Worm (Caenorhabditis elegans) whole organism, late embryonic: ENCODE measurements around the gene Y73F8A.15.

ENCODE experiments used
- C08G9.2 ChIP-seq: sonication (generic microtip); optimal IDR thresholded peaks from 2 replicates; lab custom pipeline; 2016; ENCODE audit warnings: mild to moderate bottlenecking, missing genetic modification characterization, moderate library complexity, missing compliant biosample characterization
- C38D4.7 ChIP-seq: fragments of 200-800 bp; sonication (Bioruptor generic); optimal IDR thresholded peaks from 2 replicates; lab custom pipeline; 2018; ENCODE audit warnings: mild to moderate bottlenecking, missing genetic modification characterization, moderate library complexity, missing compliant biosample characterization
- F13H6.1 ChIP-seq: sonication (generic microtip); optimal IDR thresholded peaks from 2 replicates; lab custom pipeline; 2016; ENCODE audit warnings: missing genetic modification characterization, missing compliant biosample characterization
- K02D7.2 ChIP-seq: sonication (generic microtip); optimal IDR thresholded peaks from 2 replicates; lab custom pipeline; 2017; ENCODE audit warnings: mild to moderate bottlenecking, missing genetic modification characterization, missing compliant biosample characterization
- K09A11.1 ChIP-seq: sonication (generic microtip); optimal IDR thresholded peaks from 2 replicates; lab custom pipeline; 2017; ENCODE audit warnings: antibody characterized with exemption, mild to moderate bottlenecking, missing genetic modification characterization, missing compliant biosample characterization; ENCODE audit not compliant: insufficient read depth
- T23F11.4 ChIP-seq: fragments of 200-800 bp; sonication (Bioruptor generic); optimal IDR thresholded peaks from 2 replicates; lab custom pipeline; 2018; ENCODE audit warnings: mild to moderate bottlenecking, missing genetic modification characterization, missing compliant biosample characterization
- ahr-1 ChIP-seq: sonication (generic microtip); optimal IDR thresholded peaks from 2 replicates; lab custom pipeline; 2016; ENCODE audit warnings: missing genetic modification characterization, missing compliant biosample characterization
- ceh-14 ChIP-seq: sonication (generic microtip); optimal IDR thresholded peaks from 2 replicates; lab custom pipeline; 2016; ENCODE audit warnings: missing genotype, missing genetic modification characterization, missing compliant biosample characterization
- ceh-19 ChIP-seq: fragments of 200-800 bp; sonication (Bioruptor generic); optimal IDR thresholded peaks from 2 replicates; lab custom pipeline; 2018; ENCODE audit warnings: mild to moderate bottlenecking, missing genetic modification characterization, missing compliant biosample characterization
- ceh-2 ChIP-seq: sonication (generic microtip); optimal IDR thresholded peaks from 2 replicates; lab custom pipeline; 2016; ENCODE audit warnings: missing genotype, missing genetic modification characterization, missing compliant biosample characterization
- ceh-22 ChIP-seq: sonication (generic microtip); optimal IDR thresholded peaks from 2 replicates; lab custom pipeline; 2017; ENCODE audit warnings: missing biosample characterization, missing genetic modification characterization
- ceh-24 ChIP-seq: sonication (generic microtip); optimal IDR thresholded peaks from 2 replicates; lab custom pipeline; 2016; ENCODE audit warnings: mild to moderate bottlenecking, missing genetic modification characterization, missing compliant biosample characterization
- ceh-30 ChIP-seq: fragments of 150-350 bp; optimal IDR thresholded peaks from 2 replicates; lab custom pipeline; 2014; ENCODE audit warnings: missing biosample characterization, missing genetic modification characterization
- ceh-34 ChIP-seq: sonication (generic microtip); optimal IDR thresholded peaks from 2 replicates; lab custom pipeline; 2016; ENCODE audit warnings: mild to moderate bottlenecking, missing genetic modification characterization, missing compliant biosample characterization
- ceh-6 ChIP-seq: fragments of 200-800 bp; sonication (Bioruptor generic); optimal IDR thresholded peaks from 2 replicates; lab custom pipeline; 2018; ENCODE audit warnings: mild to moderate bottlenecking, missing genetic modification characterization, missing compliant biosample characterization
- elt-4 ChIP-seq: sonication (generic microtip); optimal IDR thresholded peaks from 2 replicates; lab custom pipeline; 2016; ENCODE audit warnings: missing genetic modification characterization, missing compliant biosample characterization
- ets-4 ChIP-seq: sonication (generic microtip); optimal IDR thresholded peaks from 2 replicates; lab custom pipeline; 2016; ENCODE audit warnings: missing genetic modification characterization, missing compliant biosample characterization
- hlh-13 ChIP-seq: fragments of 200-800 bp; sonication (Bioruptor generic); optimal IDR thresholded peaks from 2 replicates; lab custom pipeline; 2018; ENCODE audit warnings: mild to moderate bottlenecking, missing genetic modification characterization, missing compliant biosample characterization
- hlh-6 ChIP-seq: sonication (generic microtip); optimal IDR thresholded peaks from 2 replicates; lab custom pipeline; 2016; ENCODE audit warnings: missing genotype, missing genetic modification characterization, missing compliant biosample characterization
- hlh-8 ChIP-seq: sonication (generic microtip); optimal IDR thresholded peaks from 2 replicates; lab custom pipeline; 2016; ENCODE audit warnings: missing genotype, missing genetic modification characterization, missing compliant biosample characterization
- lim-6 ChIP-seq: sonication (generic microtip); optimal IDR thresholded peaks from 2 replicates; lab custom pipeline; 2016; ENCODE audit warnings: missing genetic modification characterization, missing compliant biosample characterization
- mec-3 ChIP-seq: sonication (generic microtip); optimal IDR thresholded peaks from 2 replicates; lab custom pipeline; 2016; ENCODE audit warnings: borderline replicate concordance, missing genetic modification characterization, missing compliant biosample characterization
- nfya-1 ChIP-seq: sonication (generic microtip); optimal IDR thresholded peaks from 2 replicates; lab custom pipeline; 2017; ENCODE audit warnings: missing genetic modification characterization, mild to moderate bottlenecking, missing compliant biosample characterization, antibody characterized with exemption, moderate library complexity
- nhr-11 ChIP-seq: fragments of 150-350 bp; optimal IDR thresholded peaks from 2 replicates; lab custom pipeline; 2014; ENCODE audit warnings: missing biosample characterization, missing genetic modification characterization
- nhr-232 ChIP-seq: sonication (generic microtip); optimal IDR thresholded peaks from 2 replicates; lab custom pipeline; 2016; ENCODE audit warnings: missing genetic modification characterization, missing compliant biosample characterization
- npax-4 ChIP-seq: sonication (generic microtip); optimal IDR thresholded peaks from 2 replicates; lab custom pipeline; 2016; ENCODE audit warnings: missing genetic modification characterization, missing compliant biosample characterization
- odd-2 ChIP-seq: sonication (generic microtip); optimal IDR thresholded peaks from 2 replicates; lab custom pipeline; 2017; ENCODE audit warnings: antibody characterized with exemption, mild to moderate bottlenecking, missing genetic modification characterization, missing compliant biosample characterization
- pag-3 ChIP-seq: sonication (generic microtip); optimal IDR thresholded peaks from 2 replicates; lab custom pipeline; 2016; ENCODE audit warnings: missing compliant biosample characterization, missing genetic modification characterization, borderline replicate concordance
- pax-1 ChIP-seq: fragments of 150-350 bp; optimal IDR thresholded peaks from 2 replicates; lab custom pipeline; 2014; ENCODE audit warnings: missing biosample characterization, missing genetic modification characterization
- pqm-1 ChIP-seq: sonication (generic microtip); optimal IDR thresholded peaks from 2 replicates; lab custom pipeline; 2016; ENCODE audit warnings: missing genetic modification characterization, missing compliant biosample characterization
- pros-1 ChIP-seq: fragments of 150-350 bp; optimal IDR thresholded peaks from 2 replicates; lab custom pipeline; 2014; ENCODE audit warnings: missing biosample characterization, missing genetic modification reagents, missing genetic modification characterization
- rnt-1 ChIP-seq: sonication (generic microtip); optimal IDR thresholded peaks from 2 replicates; lab custom pipeline; 2016; ENCODE audit warnings: missing genetic modification characterization, missing compliant biosample characterization
- sdc-2 ChIP-seq: sonication (generic microtip); optimal IDR thresholded peaks from 2 replicates; lab custom pipeline; 2016; ENCODE audit warnings: missing genotype, missing genetic modification characterization, missing compliant biosample characterization
- sox-4 ChIP-seq: sonication (generic microtip); optimal IDR thresholded peaks from 2 replicates; lab custom pipeline; 2017; ENCODE audit warnings: mild to moderate bottlenecking, missing genetic modification characterization, inconsistent platforms, missing compliant biosample characterization
- syd-9 ChIP-seq: sonication (generic microtip); optimal IDR thresholded peaks from 2 replicates; lab custom pipeline; 2016; ENCODE audit warnings: mild to moderate bottlenecking, missing genetic modification characterization, moderate library complexity, missing compliant biosample characterization
- ttx-3 ChIP-seq: sonication (generic microtip); optimal IDR thresholded peaks from 2 replicates; lab custom pipeline; 2016; ENCODE audit warnings: missing genetic modification reagents, missing genetic modification characterization, missing compliant biosample characterization
- unc-3 ChIP-seq, 2 experiments: fragments of 200-800 bp in 1 of 2; sonication (Bioruptor generic) in 1 of 2; sonication (generic microtip) in 1 of 2; conservative IDR thresholded peaks in 1 of 2; optimal IDR thresholded peaks in 1 of 2; 2 replicates each; pipeline versions ENCODE4 v1.3.6 to Lab custom; 2016 to 2022; ENCODE audit warnings: missing compliant biosample characterization in 2 of 2, missing genetic modification characterization in 2 of 2, missing genetic modification reagents in 1 of 2
- unc-55 ChIP-seq: sonication (generic microtip); optimal IDR thresholded peaks from 2 replicates; lab custom pipeline; 2017; ENCODE audit warnings: missing biosample characterization, missing genetic modification reagents, missing genetic modification characterization
- unc-86 ChIP-seq: sonication (generic microtip); optimal IDR thresholded peaks from 2 replicates; lab custom pipeline; 2016; ENCODE audit warnings: missing genetic modification characterization, missing compliant biosample characterization
- zip-5 ChIP-seq: sonication (generic microtip); optimal IDR thresholded peaks from 2 replicates; lab custom pipeline; 2016; ENCODE audit warnings: missing genetic modification characterization, missing compliant biosample characterization

Y73F8A.15 gene

ce11 chrIV:15291162-15291561 is 30.2 kb upstream of the Y73F8A.15 start, which contains the start of gene pqn-90:
pqn-90 (minus strand) TSS chrIV:15291262.
- TF ChIP-seq hlh-13 (GFP tag; lab: Kevin White, UChicago) (no peak), ceh-14 (tag; lab: Kevin White, UChicago) (no peak), nfya-1 (no peak), zip-5 (tag; lab: Kevin White, UChicago) (no peak), K09A11.1 (tag; lab: Kevin White, UChicago) (no peak), T23F11.4 (GFP tag; lab: Kevin White, UChicago) (no peak), syd-9 (tag; lab: Kevin White, UChicago) (no peak), pag-3 (tag; lab: Kevin White, UChicago) (no peak), unc-3 (GFP tag; conservative IDR thresholded peaks at IDR 0.05; lab: Robert Waterston, UW) (no peak), unc-3 (tag; optimal IDR thresholded peaks at IDR 0.05; lab: Kevin White, UChicago) (no peak), sdc-2 (no peak), ceh-24 (tag; lab: Kevin White, UChicago) (no peak), lim-6 (tag; lab: Kevin White, UChicago) (no peak), C38D4.7 (GFP tag; lab: Kevin White, UChicago) (no peak), ceh-2 (no peak), sox-4 (tag; lab: Kevin White, UChicago) (no peak)

ce11 chrIV:15291607-15292006 is 29.8 kb upstream of the Y73F8A.15 start, which contains the start of gene pqn-91:
pqn-91 (plus strand) TSS chrIV:15291907.
- TF ChIP-seq rnt-1 (tag; lab: Kevin White, UChicago): no peak
- TF ChIP-seq nhr-11: no peak
- TF ChIP-seq ets-4 (tag; lab: Kevin White, UChicago): no peak
- no peak for TF ChIP-seq odd-2 (tag; lab: Kevin White, UChicago)
- no peak for TF ChIP-seq elt-4
- no peak for TF ChIP-seq ceh-30 (tag; lab: Kevin White, UChicago)
- no peak for TF ChIP-seq ceh-6
- TF ChIP-seq F13H6.1 (tag; lab: Kevin White, UChicago): no peak
- TF ChIP-seq pag-3 (tag; lab: Kevin White, UChicago): no peak
- TF ChIP-seq hlh-6 (tag; lab: Kevin White, UChicago): no peak
- no peak for TF ChIP-seq C08G9.2
- TF ChIP-seq ceh-14 (tag; lab: Kevin White, UChicago): no peak
- TF ChIP-seq hlh-8 (tag; lab: Kevin White, UChicago): no peak
- TF ChIP-seq ceh-19: no peak
- TF ChIP-seq lim-6 (tag; lab: Kevin White, UChicago): no peak
- TF ChIP-seq K02D7.2 (tag; lab: Kevin White, UChicago): no peak
- no peak for TF ChIP-seq mec-3
- no peak for TF ChIP-seq nhr-232 (tag; lab: Kevin White, UChicago)
- TF ChIP-seq ceh-24 (tag; lab: Kevin White, UChicago): no peak
- TF ChIP-seq ceh-34 (tag; lab: Kevin White, UChicago): no peak
- TF ChIP-seq, all 69 proteins: peak for 0

ce11 chrIV:15294040-15294439 is 27.3 kb upstream of the Y73F8A.15 start, which contains the start of gene Y73F8A.10:
Y73F8A.10 (plus strand) TSS chrIV:15294340.
- no peak for TF ChIP-seq mec-3
- no peak for TF ChIP-seq ahr-1 (tag; lab: Kevin White, UChicago)
- TF ChIP-seq pros-1 (tag; lab: Kevin White, UChicago): no peak
- no peak for TF ChIP-seq ets-4 (tag; lab: Kevin White, UChicago)
- no peak for TF ChIP-seq npax-4 (tag; lab: Kevin White, UChicago)
- no peak for TF ChIP-seq ttx-3 (tag; lab: Kevin White, UChicago)
- no peak for TF ChIP-seq ceh-22 (tag; lab: Kevin White, UChicago)
- no peak for TF ChIP-seq hlh-8 (tag; lab: Kevin White, UChicago)
- TF ChIP-seq sdc-2: no peak
- no peak for TF ChIP-seq unc-55 (GFP tag; lab: Kevin White, UChicago)
- no peak for TF ChIP-seq ceh-6
- no peak for TF ChIP-seq pqm-1 (tag; lab: Kevin White, UChicago)
- no peak for TF ChIP-seq ceh-19
- no peak for TF ChIP-seq ceh-24 (tag; lab: Kevin White, UChicago)
- TF ChIP-seq unc-86 (tag; lab: Kevin White, UChicago): no peak
- no peak for TF ChIP-seq pax-1 (tag; lab: Kevin White, UChicago)
